Worm (Caenorhabditis elegans) whole organism, L3 larva: ENCODE data around the gene C50F4.12.

Experiments
- R02D3.7 ChIP-seq: fragments of 150-350 bp; optimal IDR thresholded peaks from 2 replicates; lab custom pipeline; 2014; ENCODE audit warnings: missing biosample characterization, missing genetic modification characterization
- ZK546.5 ChIP-seq: sonication (generic microtip); optimal IDR thresholded peaks from 2 replicates; lab custom pipeline; 2017; ENCODE audit warnings: missing biosample characterization, missing genetic modification characterization
- aly-2 ChIP-seq: fragments of 150-350 bp; optimal IDR thresholded peaks from 2 replicates; lab custom pipeline; 2014; ENCODE audit warnings: missing biosample characterization, missing genetic modification characterization
- ama-1 ChIP-seq: fragments of 150-350 bp; optimal IDR thresholded peaks from 2 replicates; lab custom pipeline; 2018
- ceh-28 ChIP-seq: fragments of 150-350 bp; optimal IDR thresholded peaks from 2 replicates; lab custom pipeline; 2014; ENCODE audit warnings: missing biosample characterization, missing genetic modification reagents, missing genetic modification characterization
- ceh-82 ChIP-seq: fragments of 150-350 bp; optimal IDR thresholded peaks from 2 replicates; lab custom pipeline; 2014; ENCODE audit warnings: missing biosample characterization, missing genetic modification characterization
- daf-12 ChIP-seq: fragments of 150-350 bp; optimal IDR thresholded peaks from 2 replicates; lab custom pipeline; 2014; ENCODE audit warnings: missing biosample characterization, missing genetic modification reagents, missing genetic modification characterization
- egl-5 ChIP-seq: fragments of 150-350 bp; optimal IDR thresholded peaks from 2 replicates; lab custom pipeline; 2017; ENCODE audit warnings: missing biosample characterization, missing genetic modification reagents, missing genetic modification characterization, inconsistent platforms
- elt-1 ChIP-seq: fragments of 150-350 bp; optimal IDR thresholded peaks from 2 replicates; lab custom pipeline; 2014; ENCODE audit warnings: missing biosample characterization, missing genetic modification characterization
- elt-2 ChIP-seq: sonication (generic microtip); optimal IDR thresholded peaks from 2 replicates; lab custom pipeline; 2016; ENCODE audit warnings: missing genetic modification reagents, mild to moderate bottlenecking, missing genetic modification characterization, missing compliant biosample characterization
- elt-3 ChIP-seq, 3 experiments: fragments of 150-350 bp in 1 of 3; sonication (generic microtip) in 2 of 3; optimal IDR thresholded peaks; 2 replicates in 2 of 3; 4 replicates in 1 of 3; lab custom pipeline; 2014 to 2017; ENCODE audit warnings: missing biosample characterization in 3 of 3, missing genetic modification characterization in 3 of 3
- fkh-10 ChIP-seq: sonication (generic microtip); optimal IDR thresholded peaks from 2 replicates; lab custom pipeline; 2017; ENCODE audit warnings: missing biosample characterization, missing genetic modification reagents, missing genetic modification characterization
- fkh-2 ChIP-seq: fragments of 150-350 bp; optimal IDR thresholded peaks from 2 replicates; lab custom pipeline; 2014; ENCODE audit warnings: missing biosample characterization, missing genetic modification reagents, missing genetic modification characterization
- hmg-11 ChIP-seq: sonication (generic microtip); optimal IDR thresholded peaks from 2 replicates; lab custom pipeline; 2016; ENCODE audit warnings: missing genetic modification characterization, missing compliant biosample characterization
- jun-1 ChIP-seq: fragments of 150-350 bp; optimal IDR thresholded peaks from 2 replicates; lab custom pipeline; 2014; ENCODE audit warnings: missing biosample characterization, missing genetic modification reagents, missing genetic modification characterization
- lin-15B ChIP-seq: fragments of 150-350 bp; optimal IDR thresholded peaks from 2 replicates; lab custom pipeline; 2014; ENCODE audit warnings: missing biosample characterization, missing genetic modification characterization
- lin-39 ChIP-seq: fragments of 150-350 bp; optimal IDR thresholded peaks from 2 replicates; lab custom pipeline; 2018; ENCODE audit warnings: missing biosample characterization, missing genetic modification reagents, missing genetic modification characterization
- lsy-12 ChIP-seq: sonication (generic microtip); optimal IDR thresholded peaks from 2 replicates; lab custom pipeline; 2016; ENCODE audit warnings: mild to moderate bottlenecking, missing genetic modification characterization, missing compliant biosample characterization
- nfya-1 ChIP-seq: sonication (generic microtip); optimal IDR thresholded peaks from 2 replicates; lab custom pipeline; 2017; ENCODE audit warnings: missing genetic modification characterization, mild to moderate bottlenecking, missing compliant biosample characterization, antibody characterized with exemption, moderate library complexity; ENCODE audit not compliant: insufficient read depth
- nhr-11 ChIP-seq: fragments of 150-350 bp; optimal IDR thresholded peaks from 2 replicates; lab custom pipeline; 2014; ENCODE audit warnings: missing biosample characterization, missing genetic modification characterization
- nhr-12 ChIP-seq: fragments of 150-350 bp; optimal IDR thresholded peaks from 2 replicates; lab custom pipeline; 2014; ENCODE audit warnings: missing biosample characterization, missing genetic modification characterization
- nhr-23 ChIP-seq: fragments of 150-350 bp; optimal IDR thresholded peaks from 2 replicates; lab custom pipeline; 2014; ENCODE audit warnings: missing biosample characterization, missing genetic modification reagents, missing genetic modification characterization
- nhr-25 ChIP-seq: sonication (generic microtip); optimal IDR thresholded peaks from 2 replicates; lab custom pipeline; 2017; ENCODE audit warnings: missing biosample characterization, missing genetic modification characterization
- nhr-43 ChIP-seq: sonication (generic microtip); optimal IDR thresholded peaks from 2 replicates; lab custom pipeline; 2016; ENCODE audit warnings: mild to moderate bottlenecking, missing genetic modification characterization, missing compliant biosample characterization; ENCODE audit not compliant: poor library complexity, severe bottlenecking
- nhr-67 ChIP-seq: fragments of 150-350 bp; optimal IDR thresholded peaks from 2 replicates; lab custom pipeline; 2014; ENCODE audit warnings: missing biosample characterization, missing genetic modification characterization
- pha-4 ChIP-seq: fragments of 150-350 bp; optimal IDR thresholded peaks from 2 replicates; lab custom pipeline; 2014; ENCODE audit warnings: missing biosample characterization, missing genetic modification reagents, missing genetic modification characterization
- pqm-1 ChIP-seq: fragments of 150-350 bp; optimal IDR thresholded peaks from 2 replicates; lab custom pipeline; 2017; ENCODE audit warnings: missing biosample characterization, missing genetic modification characterization, inconsistent platforms
- snpc-4 ChIP-seq: fragments of 150-350 bp; optimal IDR thresholded peaks from 2 replicates; lab custom pipeline; 2014; ENCODE audit warnings: missing biosample characterization, missing genetic modification characterization
- tbx-2 ChIP-seq: sonication (generic microtip); optimal IDR thresholded peaks from 2 replicates; lab custom pipeline; 2016; ENCODE audit warnings: mild to moderate bottlenecking, missing genetic modification characterization, missing compliant biosample characterization
- unc-39 ChIP-seq: sonication (generic microtip); optimal IDR thresholded peaks from 4 replicates; lab custom pipeline; 2017; ENCODE audit warnings: missing biosample characterization, missing genetic modification characterization
- ztf-11 ChIP-seq: fragments of 150-350 bp; optimal IDR thresholded peaks from 2 replicates; lab custom pipeline; 2014; ENCODE audit warnings: missing biosample characterization, missing genetic modification characterization
- ztf-4 ChIP-seq: fragments of 150-350 bp; optimal IDR thresholded peaks from 2 replicates; lab custom pipeline; 2014; ENCODE audit warnings: missing biosample characterization, missing genetic modification characterization

Gene C50F4.12

ce11 chrV:9513590-9513989, 25.9 kb downstream of the C50F4.12 start, which contains the start of gene eif-2Bdelta:
Gene eif-2Bdelta, plus strand, starts transcription at chrV:9513824.
- peak; percentile 30 for TF ChIP-seq lin-15B (tag; lab: Kevin White, UChicago)
- peak; percentile 73 for TF ChIP-seq pha-4
- TF ChIP-seq nhr-43 (tag; lab: Kevin White, UChicago): no peak
- peak; percentile 20 for TF ChIP-seq nhr-23 (tag; lab: Kevin White, UChicago)
- TF ChIP-seq fkh-10: peak; percentile 23
- TF ChIP-seq lsy-12 (tag; lab: Kevin White, UChicago): no peak
- TF ChIP-seq hmg-11 (tag; lab: Kevin White, UChicago): peak; percentile 28
- TF ChIP-seq nfya-1 (tag; lab: Kevin White, UChicago): peak; percentile 45
- peak; percentile 7 for TF ChIP-seq elt-2
- TF ChIP-seq snpc-4 (tag; lab: Kevin White, UChicago): peak; percentile 46
- peak; percentile 14 for TF ChIP-seq jun-1 (tag; lab: Kevin White, UChicago)

ce11 chrV:9509597-9509996, 29.9 kb downstream of the C50F4.12 start:
- TF ChIP-seq daf-12 (tag; lab: Kevin White, UChicago): no peak
- TF ChIP-seq ztf-11 (tag; lab: Kevin White, UChicago): no peak
- TF ChIP-seq ZK546.5 (tag; lab: Kevin White, UChicago): no peak
- no peak for TF ChIP-seq hmg-11 (tag; lab: Kevin White, UChicago)
- TF ChIP-seq aly-2: no peak
- TF ChIP-seq pha-4: no peak
- TF ChIP-seq nhr-11: no peak
- no peak for TF ChIP-seq R02D3.7 (tag; lab: Kevin White, UChicago)
- no peak for TF ChIP-seq nhr-23 (tag; lab: Kevin White, UChicago)
- no peak for TF ChIP-seq ceh-82 (tag; lab: Kevin White, UChicago)
- TF ChIP-seq tbx-2 (tag; lab: Kevin White, UChicago): no peak
- no peak for TF ChIP-seq elt-2

DNA sequence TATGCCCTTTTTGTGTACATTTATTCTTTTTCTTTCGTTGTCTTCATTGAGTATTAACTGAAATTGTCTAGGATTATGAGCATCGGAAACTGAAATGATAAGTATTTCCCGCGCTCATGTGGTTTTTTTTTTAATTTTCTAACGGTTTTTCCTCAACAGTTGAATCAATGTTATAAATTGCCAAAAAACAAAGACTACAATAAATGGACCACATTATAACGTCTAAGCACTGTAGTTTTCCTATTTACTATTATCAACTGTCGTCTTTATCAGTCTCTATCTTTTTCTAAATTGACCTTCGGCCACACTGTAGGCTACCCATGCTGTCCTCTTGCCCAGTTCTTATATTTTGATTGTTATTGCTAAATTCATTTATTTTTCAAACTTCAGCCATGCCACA, 31.8 kb downstream of the C50F4.12 start, which contains the start of gene acs-14:
acs-14 (plus strand) TSS at position 391 of the 400 bp plus-strand sequence.
- no peak for TF ChIP-seq ztf-11 (tag; lab: Kevin White, UChicago)
- no peak for TF ChIP-seq nhr-25 (tag; lab: Kevin White, UChicago)
- TF ChIP-seq elt-3 (tag; optimal IDR thresholded peaks at IDR 0.05; lab: Kevin White, UChicago): no peak
- TF ChIP-seq elt-2: peak; percentile 67
- no peak for TF ChIP-seq ztf-4
- TF ChIP-seq pha-4: peak; percentile 1
- TF ChIP-seq unc-39: no peak

DNA sequence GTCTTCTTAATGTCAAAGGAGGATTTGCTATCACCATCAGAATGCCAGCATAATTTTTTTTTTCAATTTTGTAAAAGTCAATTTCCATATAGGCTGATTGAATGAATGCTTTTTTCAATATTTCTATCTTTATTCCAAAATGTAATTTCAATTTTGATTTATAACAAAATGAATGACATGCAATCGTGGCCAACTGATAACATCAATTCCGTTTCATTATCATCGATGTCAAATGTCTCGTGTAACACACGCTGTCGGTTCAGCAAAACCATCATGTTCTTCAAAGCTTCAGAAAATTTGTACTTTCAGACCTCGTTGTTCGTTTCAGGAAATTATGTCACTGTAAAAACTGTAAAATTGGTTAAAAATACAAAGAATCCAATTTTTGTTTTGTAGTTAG, 32.6 kb downstream of the C50F4.12 start:
- no peak for TF ChIP-seq ZK546.5 (tag; lab: Kevin White, UChicago)
- no peak for TF ChIP-seq ceh-82 (tag; lab: Kevin White, UChicago)
- TF ChIP-seq nhr-23 (tag; lab: Kevin White, UChicago): no peak
- no peak for TF ChIP-seq egl-5
- TF ChIP-seq nhr-25 (tag; lab: Kevin White, UChicago): no peak
- TF ChIP-seq nhr-43 (tag; lab: Kevin White, UChicago): no peak
- TF ChIP-seq pqm-1 (tag; lab: Kevin White, UChicago): peak; percentile 80
- no peak for TF ChIP-seq ceh-28 (tag; lab: Kevin White, UChicago)
- no peak for TF ChIP-seq elt-3 (tag; optimal IDR thresholded peaks at IDR 0.05; lab: Kevin White, UChicago)
- TF ChIP-seq ama-1 (lab: Kevin White, UChicago): no peak
- TF ChIP-seq elt-2: peak; percentile 82
- no peak for TF ChIP-seq snpc-4 (tag; lab: Kevin White, UChicago)

DNA sequence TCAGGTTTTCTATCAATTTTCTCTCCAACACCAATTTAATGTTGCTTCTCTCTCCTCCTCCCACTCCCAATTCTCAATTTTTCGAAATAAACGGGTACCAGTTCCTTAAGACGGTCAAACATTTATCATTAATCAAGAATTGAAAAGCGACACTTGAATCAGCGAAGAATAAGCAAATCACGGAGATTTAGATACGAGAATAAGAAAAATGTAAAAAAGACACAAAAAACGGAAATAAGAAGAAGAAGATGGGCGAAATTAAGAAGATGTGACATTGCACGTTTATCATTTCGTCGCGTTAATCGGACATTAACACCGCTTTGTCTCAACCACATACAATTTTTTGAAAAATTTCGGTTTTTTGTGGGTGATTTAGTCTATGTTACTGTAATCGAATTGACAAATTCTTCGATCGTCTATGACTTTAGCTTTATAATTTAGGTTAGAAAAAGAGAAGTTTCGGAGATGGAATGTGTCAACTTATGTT, 35.0 kb downstream of the C50F4.12 start, which contains the start of gene haao-1:
haao-1 (plus strand) TSS at position 437 of the 487 bp plus-strand sequence.
- TF ChIP-seq snpc-4 (tag; lab: Kevin White, UChicago): no peak
- TF ChIP-seq nhr-23 (tag; lab: Kevin White, UChicago): peak; percentile 41
- peak; percentile 49 for TF ChIP-seq nhr-25 (tag; lab: Kevin White, UChicago)
- TF ChIP-seq, all 47 proteins: peak for 2

DNA sequence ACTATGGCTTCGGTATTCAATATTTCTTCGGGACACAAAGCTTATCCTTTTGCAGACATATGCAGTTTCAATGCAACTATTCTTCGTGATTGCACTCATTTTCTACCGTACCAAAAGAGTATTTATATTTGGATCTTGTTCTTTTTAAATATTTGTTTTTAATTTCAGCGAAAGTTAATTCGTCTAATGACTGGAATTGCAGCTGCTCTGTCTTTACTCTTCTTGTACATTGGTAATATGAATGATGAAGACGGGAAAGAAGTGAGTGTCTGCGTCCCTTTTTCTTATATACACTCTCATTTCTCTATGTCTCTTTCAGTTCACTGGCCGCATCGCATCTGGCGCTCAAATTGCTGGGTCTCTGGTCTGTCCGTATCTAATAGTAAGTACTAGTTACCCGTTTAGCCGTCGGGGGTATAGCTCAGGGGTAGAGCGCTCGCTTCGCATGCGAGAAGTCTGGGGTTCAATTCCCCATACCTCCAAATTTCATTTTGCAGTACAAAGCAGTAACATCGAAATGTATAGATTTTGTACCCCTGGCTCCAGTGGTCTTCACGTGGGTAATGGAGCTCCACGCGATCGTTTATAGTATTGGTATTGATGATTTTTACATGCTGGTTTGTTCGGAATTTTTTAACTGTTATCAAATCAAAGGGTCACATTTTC, 36.3 kb downstream of the C50F4.12 start:
- no peak for TF ChIP-seq nhr-12 (tag; lab: Kevin White, UChicago)
- peak; percentile 22 for TF ChIP-seq nhr-23 (tag; lab: Kevin White, UChicago)
- TF ChIP-seq tbx-2 (tag; lab: Kevin White, UChicago): peak; percentile 48
- no peak for TF ChIP-seq fkh-2
- TF ChIP-seq pqm-1 (tag; lab: Kevin White, UChicago): peak; percentile 17
- TF ChIP-seq elt-2: peak; percentile 52
- no peak for TF ChIP-seq nhr-67
- TF ChIP-seq ceh-82 (tag; lab: Kevin White, UChicago): peak; percentile 8
- TF ChIP-seq lsy-12 (tag; lab: Kevin White, UChicago): peak; percentile 42
- no peak for TF ChIP-seq fkh-10
- TF ChIP-seq jun-1 (tag; lab: Kevin White, UChicago): peak; percentile 17
- peak; percentile 38 for TF ChIP-seq lin-15B (tag; lab: Kevin White, UChicago)
- peak; percentile 51 for TF ChIP-seq ama-1 (lab: Kevin White, UChicago)
- TF ChIP-seq nfya-1 (tag; lab: Kevin White, UChicago): peak; percentile 40
- TF ChIP-seq hmg-11 (tag; lab: Kevin White, UChicago): peak; percentile 90
- peak; percentile 26 for TF ChIP-seq egl-5
- peak; percentile 95 for TF ChIP-seq snpc-4 (tag; lab: Kevin White, UChicago)
- peak; percentile 77 for TF ChIP-seq nhr-43 (tag; lab: Kevin White, UChicago)
- no peak for TF ChIP-seq ZK546.5 (tag; lab: Kevin White, UChicago)
- TF ChIP-seq nhr-25 (tag; lab: Kevin White, UChicago): peak; percentile 50
- TF ChIP-seq lin-39: peak; percentile 82
- peak; percentile 33 for TF ChIP-seq elt-1 (tag; lab: Kevin White, UChicago)
